Worm (Caenorhabditis elegans) whole organism, early embryonic: ENCODE measurements around the gene F28F8.7.

Source experiments
- B0310.2 ChIP-seq: sonication (generic microtip); optimal IDR thresholded peaks from 2 replicates; lab custom pipeline; 2016; ENCODE audit warnings: mild to moderate bottlenecking, missing genetic modification characterization, missing compliant biosample characterization
- F13C5.2 ChIP-seq: sonication (generic microtip); optimal IDR thresholded peaks from 2 replicates; lab custom pipeline; 2017; ENCODE audit warnings: mild to moderate bottlenecking, missing genetic modification characterization, inconsistent platforms, missing compliant biosample characterization
- aly-1 ChIP-seq: sonication (generic microtip); optimal IDR thresholded peaks from 2 replicates; lab custom pipeline; 2016; ENCODE audit warnings: missing genetic modification characterization, missing compliant biosample characterization
- ama-1 ChIP-seq: fragments of 150-350 bp; optimal IDR thresholded peaks from 2 replicates; lab custom pipeline; 2014
- ceh-13 ChIP-seq: fragments of 200-800 bp; sonication (Bioruptor generic); optimal IDR thresholded peaks from 2 replicates; lab custom pipeline; 2018; ENCODE audit warnings: mild to moderate bottlenecking, missing genetic modification characterization, missing compliant biosample characterization
- ceh-36 ChIP-seq: sonication (generic microtip); optimal IDR thresholded peaks from 2 replicates; lab custom pipeline; 2016; ENCODE audit warnings: missing genetic modification characterization, inconsistent platforms, missing compliant biosample characterization
- ets-7 ChIP-seq: sonication (generic microtip); optimal IDR thresholded peaks from 2 replicates; lab custom pipeline; 2016; ENCODE audit warnings: missing genotype, missing genetic modification characterization, missing compliant biosample characterization
- flt-1 ChIP-seq: fragments of 200-800 bp; sonication (Bioruptor generic); IDR thresholded peaks from 2 replicates; pipeline ENCODE4 v1.3.6; 2022; ENCODE audit warnings: missing genetic modification characterization, missing compliant biosample characterization
- hmbx-1 ChIP-seq: sonication (generic microtip); optimal IDR thresholded peaks from 2 replicates; lab custom pipeline; 2016; ENCODE audit warnings: mild to moderate bottlenecking, missing genetic modification characterization, missing compliant biosample characterization
- hmg-4 ChIP-seq: fragments of 200-800 bp; sonication (Bioruptor generic); optimal IDR thresholded peaks from 2 replicates; lab custom pipeline; 2018; ENCODE audit warnings: mild to moderate bottlenecking, missing genetic modification characterization, missing compliant biosample characterization
- hnd-1 ChIP-seq: sonication (generic microtip); optimal IDR thresholded peaks from 2 replicates; lab custom pipeline; 2016; ENCODE audit warnings: missing genetic modification characterization, missing compliant biosample characterization
- pes-1 ChIP-seq: fragments of 200-800 bp; sonication (Bioruptor generic); IDR thresholded peaks from 2 replicates; pipeline ENCODE4 v1.3.6; 2022; ENCODE audit warnings: missing genetic modification reagents, missing genetic modification characterization, missing compliant biosample characterization
- scrt-1 ChIP-seq: fragments of 200-800 bp; sonication (Bioruptor generic); IDR thresholded peaks from 2 replicates; pipeline ENCODE4 v1.3.6; 2022; ENCODE audit warnings: missing genetic modification characterization, missing compliant biosample characterization
- sea-1 ChIP-seq: fragments of 200-800 bp; sonication (Bioruptor generic); conservative IDR thresholded peaks from 2 replicates; pipeline ENCODE4 v1.3.6; 2022; ENCODE audit warnings: missing genetic modification characterization, missing compliant biosample characterization
- tbx-11 ChIP-seq: fragments of 200-800 bp; sonication (Bioruptor generic); IDR thresholded peaks from 2 replicates; pipeline ENCODE4 v1.3.6; 2022; ENCODE audit warnings: missing genetic modification characterization, missing compliant biosample characterization
- tbx-37 ChIP-seq: fragments of 200-800 bp; sonication (Bioruptor generic); conservative IDR thresholded peaks from 2 replicates; pipeline ENCODE4 v1.3.6; 2022; ENCODE audit warnings: missing genetic modification reagents, missing genetic modification characterization, missing compliant biosample characterization
- tra-4 ChIP-seq: sonication (generic microtip); optimal IDR thresholded peaks from 2 replicates; lab custom pipeline; 2017; ENCODE audit warnings: missing genetic modification characterization, missing compliant biosample characterization

Gene F28F8.7

ce11 chrV:15529069-15529468 is 61.3 kb downstream of the F28F8.7 start, which contains the start of gene srh-276:
Gene srh-276, plus strand, starts transcription at chrV:15529369.
- TF ChIP-seq hnd-1 (tag; lab: Kevin White, UChicago) (no peak), tbx-11 (GFP tag; lab: Robert Waterston, UW) (no peak), tra-4 (no peak), F13C5.2 (tag; lab: Kevin White, UChicago) (no peak), B0310.2 (tag; lab: Kevin White, UChicago) (no peak), hmbx-1 (tag; lab: Kevin White, UChicago) (no peak), tbx-37 (GFP tag; lab: Robert Waterston, UW) (no peak), pes-1 (no peak), ceh-36 (tag; lab: Kevin White, UChicago) (no peak), flt-1 (GFP tag; lab: Robert Waterston, UW) (no peak), ama-1 (lab: Kevin White, UChicago) (no peak), hmg-4 (GFP tag; lab: Kevin White, UChicago) (no peak), scrt-1 (GFP tag; lab: Robert Waterston, UW) (no peak), ets-7 (tag; lab: Kevin White, UChicago) (no peak), sea-1 (no peak), ceh-13 (GFP tag; lab: Kevin White, UChicago) (no peak), aly-1 (no peak)
